Fruit fly (Drosophila melanogaster) ovary, adult (tissue): ENCODE data around the gene CG14135.

Experiments
- CG17801 ChIP-seq: fragments of 200-800 bp; optimal IDR thresholded peaks from 2 replicates; lab custom pipeline; 2019; ENCODE audit warnings: missing biosample characterization, mild to moderate bottlenecking, missing genetic modification characterization, moderate library complexity; ENCODE audit not compliant: partially characterized antibody

CG14135 gene

dm6 chr3L:11717993-11718392 lies 26.6 kb downstream of the CG14135 start:
- TF ChIP-seq CG17801 (GFP tag; lab: Kevin White, UChicago) = no peak

- peak; percentile 51 for TF ChIP-seq CG17801 (GFP tag; lab: Kevin White, UChicago)
Measured at dm6 chr3L:11720780-11721179, 29.4 kb downstream of the CG14135 start, which contains the start of gene Bmcp. TSS of gene Bmcp (plus strand) at chr3L:11720934.

- TF ChIP-seq CG17801 (GFP tag; lab: Kevin White, UChicago) = peak; percentile 18
Measured at dm6 chr3L:11721498-11721946, 30.2 kb downstream of the CG14135 start.

- no peak for TF ChIP-seq CG17801 (GFP tag; lab: Kevin White, UChicago)
Measured at dm6 chr3L:11728147-11728546, 36.8 kb downstream of the CG14135 start, which contains the start of gene sunn. TSS of gene sunn (plus strand) at chr3L:11728348.

dm6 chr3L:11731841-11732240 lies 40.5 kb downstream of the CG14135 start, which contains the start of gene CG32087:
TSS of gene CG32087 (plus strand) at chr3L:11732141.
- TF ChIP-seq CG17801 (GFP tag; lab: Kevin White, UChicago) = no peak
